Fruit fly (Drosophila melanogaster) whole organism, embryonic: ENCODE results near the gene CG43255.

Experiments
- Adf1 ChIP-seq: fragments of 200-800 bp; sonication (Bioruptor generic); IDR thresholded peaks from 2 replicates; pipeline ENCODE4 v1.3.6; 2022; ENCODE audit warnings: missing biosample characterization, missing genetic modification characterization
- B-H2 ChIP-seq: fragments of 200-800 bp; sonication (Bioruptor generic); optimal IDR thresholded peaks from 2 replicates; lab custom pipeline; 2018; ENCODE audit warnings: missing biosample characterization, mild to moderate bottlenecking, missing genetic modification characterization
- CG10267 ChIP-seq: fragments of 200-800 bp; sonication (Bioruptor generic); optimal IDR thresholded peaks from 2 replicates; lab custom pipeline; 2018; ENCODE audit warnings: missing biosample characterization, mild to moderate bottlenecking, missing genetic modification characterization, moderate library complexity
- CG10959 ChIP-seq: fragments of 200-800 bp; sonication (Bioruptor generic); IDR thresholded peaks from 2 replicates; pipeline ENCODE4 v1.3.6; 2022; ENCODE audit warnings: missing biosample characterization, missing genetic modification characterization
- CG11093 ChIP-seq: fragments of 200-800 bp; sonication (Bioruptor generic); IDR thresholded peaks from 3 replicates; pipeline ENCODE4 v1.3.6; 2022; ENCODE audit warnings: missing biosample characterization, missing genetic modification characterization
- CG11504 ChIP-seq: fragments of 200-800 bp; sonication (Bioruptor generic); optimal IDR thresholded peaks from 3 replicates; lab custom pipeline; 2019; ENCODE audit warnings: missing biosample characterization, mild to moderate bottlenecking, missing genetic modification characterization, moderate library complexity
- CG12071 ChIP-seq: fragments of 200-800 bp; sonication (Bioruptor generic); optimal IDR thresholded peaks from 3 replicates; lab custom pipeline; 2018; ENCODE audit warnings: missing biosample characterization, mild to moderate bottlenecking, missing genetic modification characterization
- CG12155 ChIP-seq: fragments of 200-800 bp; sonication (Bioruptor generic); optimal IDR thresholded peaks from 3 replicates; lab custom pipeline; 2016; ENCODE audit warnings: missing biosample characterization, missing genetic modification characterization
- CG12236 ChIP-seq: fragments of 200-800 bp; sonication (Bioruptor generic); optimal IDR thresholded peaks from 2 replicates; lab custom pipeline; 2016; ENCODE audit warnings: missing biosample characterization, missing genetic modification characterization
- CG13287 ChIP-seq: fragments of 200-800 bp; sonication (Bioruptor generic); IDR thresholded peaks from 2 replicates; pipeline ENCODE4 v1.3.6; 2022; ENCODE audit warnings: missing biosample characterization, missing genetic modification characterization; ENCODE audit not compliant: partially characterized antibody
- CG15073 ChIP-seq: fragments of 200-800 bp; sonication (Bioruptor generic); optimal IDR thresholded peaks from 2 replicates; lab custom pipeline; 2016; ENCODE audit warnings: missing biosample characterization, missing genetic modification characterization
- CG1529 ChIP-seq: fragments of 200-800 bp; sonication (Bioruptor generic); optimal IDR thresholded peaks from 3 replicates; lab custom pipeline; 2018; ENCODE audit warnings: missing biosample characterization, missing genetic modification characterization
- CG16779 ChIP-seq: fragments of 200-800 bp; sonication (Bioruptor generic); IDR thresholded peaks from 2 replicates; pipeline ENCODE4 v1.3.6; 2022; ENCODE audit warnings: missing biosample characterization, missing genetic modification characterization
- CG17385 ChIP-seq: fragments of 200-800 bp; sonication (Bioruptor generic); optimal IDR thresholded peaks from 3 replicates; lab custom pipeline; 2018; ENCODE audit warnings: missing biosample characterization, mild to moderate bottlenecking, missing genetic modification characterization
- CG2202 ChIP-seq: fragments of 200-800 bp; sonication (Bioruptor generic); optimal IDR thresholded peaks from 2 replicates; lab custom pipeline; 2018; ENCODE audit warnings: missing biosample characterization, mild to moderate bottlenecking, missing genetic modification characterization
- CG31365 ChIP-seq: fragments of 200-800 bp; sonication (Bioruptor generic); optimal IDR thresholded peaks from 2 replicates; lab custom pipeline; 2018; ENCODE audit warnings: missing biosample characterization, mild to moderate bottlenecking, missing genetic modification characterization
- CG3838 ChIP-seq: fragments of 200-800 bp; sonication (Bioruptor generic); optimal IDR thresholded peaks from 3 replicates; lab custom pipeline; 2016; ENCODE audit warnings: missing biosample characterization, missing genetic modification characterization
- CG3995 ChIP-seq: fragments of 200-800 bp; sonication (Bioruptor generic); optimal IDR thresholded peaks from 3 replicates; lab custom pipeline; 2016; ENCODE audit warnings: missing biosample characterization, missing genetic modification characterization
- CG5953 ChIP-seq: fragments of 200-800 bp; sonication (Bioruptor generic); IDR thresholded peaks from 2 replicates; pipeline ENCODE4 v1.3.6; 2022; ENCODE audit warnings: missing biosample characterization, missing genetic modification characterization
- CG6175 ChIP-seq: fragments of 200-800 bp; sonication (Bioruptor generic); IDR thresholded peaks from 3 replicates; pipeline ENCODE4 v1.3.6; 2022; ENCODE audit warnings: missing biosample characterization, missing genetic modification characterization
- CG7271 ChIP-seq: fragments of 200-800 bp; sonication (Bioruptor generic); optimal IDR thresholded peaks from 2 replicates; lab custom pipeline; 2018; ENCODE audit warnings: missing biosample characterization, mild to moderate bottlenecking, missing genetic modification characterization, moderate library complexity
- CG7357 ChIP-seq: fragments of 200-800 bp; sonication (Bioruptor generic); IDR thresholded peaks from 3 replicates; pipeline ENCODE4 v1.3.6; 2022; ENCODE audit warnings: missing biosample characterization, missing genetic modification characterization
- CG8281 ChIP-seq: fragments of 200-800 bp; sonication (Bioruptor generic); optimal IDR thresholded peaks from 2 replicates; lab custom pipeline; 2018; ENCODE audit warnings: missing biosample characterization, mild to moderate bottlenecking, missing genetic modification characterization, moderate library complexity
- CG9215 ChIP-seq: fragments of 200-800 bp; sonication (Bioruptor generic); IDR thresholded peaks from 2 replicates; pipeline ENCODE4 v1.3.6; 2022; ENCODE audit warnings: missing biosample characterization, missing genetic modification characterization
- CG9437 ChIP-seq: fragments of 200-800 bp; sonication (Bioruptor generic); optimal IDR thresholded peaks from 2 replicates; lab custom pipeline; 2018; ENCODE audit warnings: missing biosample characterization, mild to moderate bottlenecking, missing genetic modification characterization
- Dip3 ChIP-seq: fragments of 200-800 bp; sonication (Bioruptor generic); optimal IDR thresholded peaks from 3 replicates; lab custom pipeline; 2016; ENCODE audit warnings: missing biosample characterization, missing genetic modification characterization
- Eip74EF ChIP-seq, 2 experiments: fragments of 200-800 bp in 1 of 2; fragments of >200 bp in 1 of 2; sonication (Bioruptor generic) in 1 of 2; optimal IDR thresholded peaks; 2 replicates each; lab custom pipeline; 2017 to 2019; ENCODE audit warnings: missing biosample characterization in 2 of 2, missing genetic modification characterization in 2 of 2, mild to moderate bottlenecking in 1 of 2, moderate library complexity in 1 of 2
- HHEX ChIP-seq: fragments of 200-800 bp; sonication (Bioruptor generic); optimal IDR thresholded peaks from 3 replicates; lab custom pipeline; 2017; ENCODE audit warnings: missing biosample characterization, mild to moderate bottlenecking, missing genetic modification characterization, missing genetic modification reagents
- Kr ChIP-seq: fragments of 200-800 bp; sonication (Bioruptor generic); optimal IDR thresholded peaks from 2 replicates; lab custom pipeline; 2017; ENCODE audit warnings: missing biosample characterization, mild to moderate bottlenecking, missing genetic modification characterization
- Lhr ChIP-seq: fragments of 200-800 bp; sonication (Bioruptor generic); optimal IDR thresholded peaks from 3 replicates; lab custom pipeline; 2017; ENCODE audit warnings: mild to moderate bottlenecking, missing biosample characterization, missing genetic modification reagents, missing genetic modification characterization
- Lpt ChIP-seq: fragments of >200 bp; optimal IDR thresholded peaks from 2 replicates; lab custom pipeline; 2018; ENCODE audit warnings: missing biosample characterization, missing genetic modification characterization
- MTF-1 ChIP-seq: fragments of 200-800 bp; sonication (Bioruptor generic); optimal IDR thresholded peaks from 2 replicates; lab custom pipeline; 2018; ENCODE audit warnings: missing biosample characterization, mild to moderate bottlenecking, missing genetic modification characterization, borderline replicate concordance
- Myb ChIP-seq: fragments of 200-800 bp; sonication (Bioruptor generic); optimal IDR thresholded peaks from 2 replicates; lab custom pipeline; 2016; ENCODE audit warnings: missing biosample characterization, missing genetic modification characterization
- Spps ChIP-seq: fragments of 200-800 bp; sonication (Bioruptor generic); optimal IDR thresholded peaks from 2 replicates; lab custom pipeline; 2018; ENCODE audit warnings: missing biosample characterization, mild to moderate bottlenecking, missing genetic modification characterization
- Ssrp ChIP-seq: fragments of 200-800 bp; sonication (Bioruptor generic); optimal IDR thresholded peaks from 2 replicates; lab custom pipeline; 2018; ENCODE audit warnings: missing biosample characterization, mild to moderate bottlenecking, missing genetic modification characterization, moderate library complexity
- Usf ChIP-seq: fragments of 200-800 bp; sonication (Bioruptor generic); optimal IDR thresholded peaks from 2 replicates; lab custom pipeline; 2017; ENCODE audit warnings: missing genotype, missing biosample characterization, missing genetic modification characterization
- Xbp1 ChIP-seq: fragments of 200-800 bp; sonication (Bioruptor generic); optimal IDR thresholded peaks from 3 replicates; lab custom pipeline; 2016; ENCODE audit warnings: missing biosample characterization, mild to moderate bottlenecking, missing genetic modification characterization
- ac ChIP-seq: fragments of 200-800 bp; sonication (Bioruptor generic); optimal IDR thresholded peaks from 3 replicates; lab custom pipeline; 2017; ENCODE audit warnings: missing biosample characterization, mild to moderate bottlenecking, missing genetic modification characterization
- dmrt11E ChIP-seq: fragments of 200-800 bp; sonication (Bioruptor generic); optimal IDR thresholded peaks from 3 replicates; lab custom pipeline; 2018; ENCODE audit warnings: missing biosample characterization, mild to moderate bottlenecking, missing genetic modification characterization, moderate library complexity
- emc ChIP-seq: fragments of 200-800 bp; sonication (Bioruptor generic); optimal IDR thresholded peaks from 2 replicates; lab custom pipeline; 2016; ENCODE audit warnings: missing biosample characterization, missing genetic modification characterization
- fd3F ChIP-seq: fragments of 200-800 bp; sonication (Bioruptor generic); optimal IDR thresholded peaks from 2 replicates; lab custom pipeline; 2018; ENCODE audit warnings: missing biosample characterization, mild to moderate bottlenecking, missing genetic modification characterization, moderate library complexity
- jumu ChIP-seq: fragments of 200-800 bp; sonication (Bioruptor generic); optimal IDR thresholded peaks from 3 replicates; lab custom pipeline; 2016; ENCODE audit warnings: missing biosample characterization, missing genetic modification characterization
- luna ChIP-seq: fragments of 200-800 bp; sonication (Bioruptor generic); optimal IDR thresholded peaks from 2 replicates; lab custom pipeline; 2016; ENCODE audit warnings: missing biosample characterization, missing genetic modification characterization
- p53 ChIP-seq: fragments of 200-800 bp; sonication (Bioruptor generic); optimal IDR thresholded peaks from 2 replicates; lab custom pipeline; 2016; ENCODE audit warnings: missing biosample characterization, missing genetic modification characterization
- pan ChIP-seq, 4 experiments: fragments of >200 bp in 3 of 4; fragments of 200-800 bp in 1 of 4; sonication (Bioruptor generic) in 1 of 4; optimal IDR thresholded peaks in 3 of 4; IDR thresholded peaks in 1 of 4; 2 replicates each; pipeline versions ENCODE4 v1.3.6 to Lab custom; 2017 to 2022; ENCODE audit warnings: missing biosample characterization in 2 of 4, missing genetic modification characterization in 2 of 4, mixed read lengths in 1 of 4
- so ChIP-seq: fragments of 200-800 bp; sonication (Bioruptor generic); IDR thresholded peaks from 3 replicates; pipeline ENCODE4 v1.3.6; 2022; ENCODE audit warnings: missing biosample characterization, missing genetic modification characterization
- stwl ChIP-seq: fragments of 200-800 bp; sonication (Bioruptor generic); optimal IDR thresholded peaks from 3 replicates; lab custom pipeline; 2018; ENCODE audit warnings: missing biosample characterization, mild to moderate bottlenecking, missing genetic modification characterization, moderate library complexity
- tgo ChIP-seq: fragments of 200-800 bp; sonication (Bioruptor generic); IDR thresholded peaks from 3 replicates; pipeline ENCODE4 v1.3.6; 2022; ENCODE audit warnings: missing biosample characterization, missing genetic modification characterization
- tio ChIP-seq: fragments of 200-800 bp; sonication (Bioruptor generic); optimal IDR thresholded peaks from 2 replicates; lab custom pipeline; 2017; ENCODE audit warnings: missing biosample characterization, missing genetic modification characterization, inconsistent platforms

Gene CG43255

dm6 chrX:8896080-8896479 lies 27.7 kb upstream of the CG43255 start (continued):
- peak; percentile 95 for TF ChIP-seq CG11504
- peak in 1 of 2 experiments; percentile 88 for TF ChIP-seq Eip74EF (GFP tag; optimal IDR thresholded peaks at IDR 0.05; lab: Kevin White, UChicago)
- peak; percentile 77 for TF ChIP-seq CG3838 (GFP tag; lab: Kevin White, UChicago)
- TF ChIP-seq CG12236 (GFP tag; lab: Kevin White, UChicago), result peak; percentile 34
- peak; percentile 89 for TF ChIP-seq CG10959 (GFP tag; lab: Robert Waterston, UW)
- peak; percentile 3 for TF ChIP-seq stwl
- peak; percentile 78 for TF ChIP-seq Spps (tag; lab: Kevin White, UChicago)
- TF ChIP-seq emc, result peak; percentile 46
- peak; percentile 88 for TF ChIP-seq CG7357 (GFP tag; lab: Robert Waterston, UW)
- TF ChIP-seq Lpt (GFP tag; lab: Kevin White, UChicago), result no peak
- peak; percentile 72 for TF ChIP-seq Dip3 (GFP tag; lab: Kevin White, UChicago)
- TF ChIP-seq Ssrp (tag; lab: Kevin White, UChicago), result peak; percentile 94
- peak; percentile 83 for TF ChIP-seq CG31365 (tag; lab: Kevin White, UChicago)
- peak; percentile 86 for TF ChIP-seq tio
- TF ChIP-seq CG12155 (GFP tag; lab: Kevin White, UChicago), result peak; percentile 92
- peak; percentile 41 for TF ChIP-seq B-H2 (GFP tag; lab: Kevin White, UChicago)
- peak; percentile 82 for TF ChIP-seq CG8281 (tag; lab: Kevin White, UChicago)
- TF ChIP-seq HHEX (GFP tag; lab: Kevin White, UChicago), result peak; percentile 95
- peak; percentile 82 for TF ChIP-seq CG9437 (GFP tag; lab: Kevin White, UChicago)
- TF ChIP-seq CG1529 (GFP tag; lab: Kevin White, UChicago), result peak; percentile 90
- no peak for TF ChIP-seq luna (GFP tag; lab: Kevin White, UChicago)
- TF ChIP-seq Xbp1 (GFP tag; lab: Kevin White, UChicago), result peak; percentile 95
- TF ChIP-seq CG7271, result peak; percentile 48
- TF ChIP-seq so, result peak; percentile 97
- peak; percentile 93 for TF ChIP-seq CG6175 (GFP tag; lab: Robert Waterston, UW)
- peak; percentile 93 for TF ChIP-seq CG11093 (GFP tag; lab: Robert Waterston, UW)
- peak; percentile 84 for TF ChIP-seq CG2202 (tag; lab: Kevin White, UChicago)
- peak; percentile 94 for TF ChIP-seq CG12071 (GFP tag; lab: Kevin White, UChicago)
- TF ChIP-seq Adf1 (GFP tag; lab: Robert Waterston, UW), result peak; percentile 77
- peak; percentile 90 for TF ChIP-seq fd3F (GFP tag; lab: Kevin White, UChicago)
- TF ChIP-seq Kr, result no peak
- peak; percentile 89 for TF ChIP-seq MTF-1 (GFP tag; lab: Kevin White, UChicago)
- TF ChIP-seq CG17385, result peak; percentile 90
- peak; percentile 85 for TF ChIP-seq CG10267
- TF ChIP-seq CG15073 (GFP tag; lab: Kevin White, UChicago), result peak; percentile 61
- peak; percentile 68 for TF ChIP-seq ac (GFP tag; lab: Kevin White, UChicago)
- peak; percentile 93 for TF ChIP-seq CG5953 (GFP tag; lab: Robert Waterston, UW)
- peak; percentile 94 for TF ChIP-seq CG16779 (GFP tag; lab: Robert Waterston, UW)

DNA sequence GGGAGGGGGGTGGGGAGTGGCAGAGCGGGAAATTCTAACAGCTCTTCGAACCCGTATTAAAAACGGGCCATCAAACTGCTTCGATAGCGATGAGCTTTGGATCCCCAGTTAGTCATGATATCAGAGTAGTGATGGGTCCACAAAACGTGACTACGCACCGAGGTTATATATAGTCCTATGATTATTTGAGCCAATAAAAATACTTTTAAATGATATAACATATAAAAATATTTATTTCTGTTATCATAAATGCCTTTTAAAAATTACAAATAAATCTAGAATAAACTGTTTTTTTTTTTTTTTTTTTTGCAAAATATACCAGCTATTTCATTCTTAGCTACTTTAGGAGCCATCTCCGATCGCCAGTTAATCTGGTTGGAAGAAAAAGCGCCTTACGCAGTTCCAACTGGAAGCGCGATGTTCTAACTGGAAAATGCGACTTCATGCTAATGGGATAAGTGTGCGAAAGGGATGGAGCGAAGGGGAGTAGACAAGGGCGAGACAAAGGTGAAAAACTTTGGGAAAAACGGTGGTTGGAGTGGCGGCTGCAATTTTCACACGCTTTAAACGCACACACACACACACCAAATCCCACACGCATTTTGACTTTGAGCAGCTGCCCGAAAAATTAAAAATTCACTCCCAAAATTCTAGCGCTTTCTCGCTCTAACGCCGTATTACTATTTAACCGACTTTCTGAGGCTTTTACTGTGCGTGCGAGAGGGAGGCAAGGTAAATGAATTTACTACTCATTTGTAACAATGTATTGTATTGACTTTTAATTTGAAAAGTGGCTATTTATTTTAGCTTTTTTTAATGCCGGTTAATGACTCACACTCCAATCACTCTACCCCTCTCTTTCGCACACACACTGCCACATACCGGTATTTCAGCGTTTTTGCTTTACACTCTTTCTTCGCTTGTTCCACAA lies 26.6 kb upstream of the CG43255 start:
- TF ChIP-seq tgo (GFP tag; lab: Robert Waterston, UW) (0 out of 3 replicates have a peak, but pooled peaks have one; percentile 31), CG13287 (GFP tag; lab: Robert Waterston, UW) (no peak), jumu (GFP tag; lab: Kevin White, UChicago) (no peak), CG12155 (GFP tag; lab: Kevin White, UChicago) (no peak), CG9215 (GFP tag; lab: Robert Waterston, UW) (peak; percentile 31; the same call in 1 of the 2 replicates), pan (optimal IDR thresholded peaks at IDR 0.05; lab: Kevin White, UChicago) (no peak), pan (GFP tag; optimal IDR thresholded peaks at IDR 0.05 in 1 of 2, IDR thresholded peaks at IDR 0.05 in 1 of 2) (peak in 1 of 2 experiments; percentile 7), Usf (GFP tag; lab: Kevin White, UChicago) (no peak), Lhr (GFP tag; lab: Kevin White, UChicago) (no peak), Myb (no peak), dmrt11E (peak; percentile 4), CG3995 (GFP tag; lab: Kevin White, UChicago) (peak; percentile 84), p53 (GFP tag; lab: Kevin White, UChicago) (no peak)
